Fruit fly (Drosophila melanogaster) whole organism: ENCODE data around the gene CG18233.

Source experiments
- Dll ChIP-seq: fragments of >200 bp; optimal IDR thresholded peaks from 2 replicates; lab custom pipeline; 2017
- EcR ChIP-seq, 2 experiments: fragments of >200 bp; optimal IDR thresholded peaks; 2 replicates each; lab custom pipeline; 2017; ENCODE audit warnings: missing biosample characterization in 2 of 2, missing genetic modification characterization in 2 of 2, missing genetic modification reagents in 2 of 2
- psq ChIP-seq: fragments of >200 bp; optimal IDR thresholded peaks from 2 replicates; lab custom pipeline; 2017
- usp ChIP-seq: fragments of >200 bp; optimal IDR thresholded peaks from 2 replicates; lab custom pipeline; 2017; ENCODE audit warnings: missing biosample characterization, missing genetic modification characterization, mixed read lengths

- TF ChIP-seq psq (lab: Kevin White, UChicago) = no peak
- TF ChIP-seq usp = no peak
- TF ChIP-seq Dll (lab: Kevin White, UChicago) = no peak
- TF ChIP-seq EcR (GFP tag; optimal IDR thresholded peaks at IDR 0.05; lab: Kevin White, UChicago) = no peak
These were observed 22.6 kb downstream of the CG18233 start for dm6 chr3L:18627657-18628455.
